Fruit fly (Drosophila melanogaster): ENCODE data around the gene v.

- TF ChIP-seq psq (optimal IDR thresholded peaks at IDR 0.05) (no peak), Sin3A (optimal IDR thresholded peaks at IDR 0.05) (no peak), Myc (optimal IDR thresholded peaks at IDR 0.05) (no peak), insv (optimal IDR thresholded peaks at IDR 0.05) (no peak), ttk (optimal IDR thresholded peaks at IDR 0.05) (no peak), h (optimal IDR thresholded peaks at IDR 0.05) (no peak)
Measured at dm6 chrX:10876451-10876850, 47.3 kb upstream of the v start.

All from Kc167 (cell line).